Fruit fly (Drosophila melanogaster): ENCODE results near the gene CG31251.
A peak's percentile ranks its signal among the peaks of the same experiment; 100 is the strongest.

Gene CG31251

dm6 chr3R:17646102-17647050 is 38.3 kb downstream of the CG31251 start:
- TF ChIP-seq CG7271 (tag; optimal IDR thresholded peaks at IDR 0.05) (no peak), CG7963 (GFP tag; IDR thresholded peaks at IDR 0.05; ENCODE audit: partially characterized antibody) (peak; percentile 64; the same call in 1 of the 3 replicates), Pdp1 (GFP tag; optimal IDR thresholded peaks at IDR 0.05) (peak; percentile 19 to 95), HmgZ (tag; optimal IDR thresholded peaks at IDR 0.05) (no peak), sens (GFP tag) (peak; percentile 88), fd102C (GFP tag; optimal IDR thresholded peaks at IDR 0.05) (peak; percentile 54), Bgb (GFP tag; IDR thresholded peaks at IDR 0.05; ENCODE audit: partially characterized antibody) (peak; percentile 70), lilli (GFP tag; optimal IDR thresholded peaks at IDR 0.05) (peak; percentile 10), CG12071 (GFP tag; optimal IDR thresholded peaks at IDR 0.05) (no peak), tgo (GFP tag; IDR thresholded peaks at IDR 0.05) (no peak; the same call in 2 of the 3 replicates), CG1024 (GFP tag; IDR thresholded peaks at IDR 0.05) (no peak), Poxn (GFP tag; IDR thresholded peaks at IDR 0.05) (no peak), knrl (GFP tag; IDR thresholded peaks at IDR 0.05; ENCODE audit: partially characterized antibody) (peak; percentile 55; the same call in 2 of the 3 replicates), kah (GFP tag; optimal IDR thresholded peaks at IDR 0.05) (no peak), vnd (GFP tag; IDR thresholded peaks at IDR 0.05; ENCODE audit: partially characterized antibody) (peak; percentile 63; the same call in 2 of the 3 replicates), fu2 (GFP tag; optimal IDR thresholded peaks at IDR 0.05) (no peak), Side (GFP tag; optimal IDR thresholded peaks at IDR 0.05) (no peak), CG14710 (tag; optimal IDR thresholded peaks at IDR 0.05) (no peak), CG34224 (GFP tag; IDR thresholded peaks at IDR 0.05; ENCODE audit: partially characterized antibody) (peak; percentile 46; the same call in 1 of the 3 replicates), Scr (GFP tag; IDR thresholded peaks at IDR 0.05; ENCODE audit: partially characterized antibody) (peak; percentile 72), CG34376 (GFP tag; optimal IDR thresholded peaks at IDR 0.05) (peak; percentile 78), trem (tag; optimal IDR thresholded peaks at IDR 0.05) (no peak), zfh2 (GFP tag; optimal IDR thresholded peaks at IDR 0.05) (no peak), CG16815 (GFP tag; optimal IDR thresholded peaks at IDR 0.05) (no peak), Hr78 (GFP tag; optimal IDR thresholded peaks at IDR 0.05) (no peak), CG11247 (GFP tag; IDR thresholded peaks at IDR 0.05) (no peak), E2f1 (GFP tag; IDR thresholded peaks at IDR 0.05) (no peak), NFAT (GFP tag; IDR thresholded peaks at IDR 0.05) (0 out of 2 replicates have a peak, but pooled peaks have one; percentile 35), chm (GFP tag; IDR thresholded peaks at IDR 0.05) (peak; percentile 20; the same call in 1 of the 2 replicates), BEAF-32 (GFP tag; optimal IDR thresholded peaks at IDR 0.05) (no peak), mld (GFP tag; IDR thresholded peaks at IDR 0.05; ENCODE audit: partially characterized antibody) (peak; percentile 63; the same call in 2 of the 3 replicates), CG2712 (tag; optimal IDR thresholded peaks at IDR 0.05) (peak; percentile 9), CG2199 (GFP tag; IDR thresholded peaks at IDR 0.05) (0 out of 3 replicates have a peak, but pooled peaks have one; percentile 7), Sin3A (optimal IDR thresholded peaks at IDR 0.05) (no peak), CG12942 (GFP tag; optimal IDR thresholded peaks at IDR 0.05) (no peak), CG13624 (GFP tag; optimal IDR thresholded peaks at IDR 0.05) (peak; percentile 33), hb (GFP tag; IDR thresholded peaks at IDR 0.05; ENCODE audit: partially characterized antibody) (peak; percentile 60; the same call in 1 of the 3 replicates), CG18011 (GFP tag; optimal IDR thresholded peaks at IDR 0.05) (no peak), Eip74EF (GFP tag; optimal IDR thresholded peaks at IDR 0.05) (peak in 1 of 2 experiments; percentile 20), HLHmδ (GFP tag; optimal IDR thresholded peaks at IDR 0.05) (no peak), nau (GFP tag; optimal IDR thresholded peaks at IDR 0.05) (no peak), nerfin-1 (tag; optimal IDR thresholded peaks at IDR 0.05) (no peak), NC2β (GFP tag; optimal IDR thresholded peaks at IDR 0.05) (no peak), CG2120 (GFP tag; optimal IDR thresholded peaks at IDR 0.05) (peak; percentile 12), slbo (GFP tag; IDR thresholded peaks at IDR 0.05) (peak; percentile 34; the same call in 1 of the 2 replicates), tna (GFP tag; IDR thresholded peaks at IDR 0.05; ENCODE audit: partially characterized antibody) (peak; percentile 59; the same call in 1 of the 2 replicates)
